Fruit fly (Drosophila melanogaster): ENCODE measurements around the gene LeuRS.

DNA sequence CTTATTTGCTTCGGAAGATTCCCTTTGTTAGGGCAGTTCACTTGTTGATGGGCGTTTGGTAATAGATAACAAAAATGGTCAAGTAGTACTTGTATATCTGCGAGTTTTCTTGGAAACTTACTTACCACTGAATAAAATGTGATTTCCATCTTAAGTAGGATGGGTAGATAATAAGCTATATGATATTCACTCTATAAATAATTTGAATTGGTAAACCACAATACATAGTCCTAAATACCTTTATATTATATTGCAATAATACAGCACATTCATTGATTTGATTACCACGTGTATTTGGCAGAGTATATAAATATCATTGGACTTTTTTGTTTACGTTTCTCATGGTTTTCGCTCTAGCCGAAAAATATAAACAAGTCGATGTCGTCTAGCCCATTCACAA is 38.5 kb downstream of the LeuRS start:
- no peak for TF ChIP-seq hth (optimal IDR thresholded peaks at IDR 0.05)
- TF ChIP-seq inv (GFP tag; IDR thresholded peaks at IDR 0.05; ENCODE audit: partially characterized antibody): no peak
- peak; percentile 60 for TF ChIP-seq phol (tag; optimal IDR thresholded peaks at IDR 0.05)
- peak; percentile 57 for TF ChIP-seq Asciz (GFP tag; optimal IDR thresholded peaks at IDR 0.05)
- TF ChIP-seq HLH3B (GFP tag; IDR thresholded peaks at IDR 0.05): no peak
